Worm (Caenorhabditis elegans) whole organism, mixed stage, embryonic: ENCODE results near the gene F41G3.3.

ENCODE experiments used
- M03D4.4 ChIP-seq: sonication (generic microtip); optimal IDR thresholded peaks from 2 replicates; lab custom pipeline; 2017; ENCODE audit warnings: mild to moderate bottlenecking, missing genetic modification characterization, missing compliant biosample characterization
- ceh-39 ChIP-seq: fragments of 150-350 bp; optimal IDR thresholded peaks from 2 replicates; lab custom pipeline; 2014; ENCODE audit warnings: missing biosample characterization, missing genetic modification characterization
- ceh-43 ChIP-seq: fragments of 200-800 bp; sonication (Bioruptor generic); optimal IDR thresholded peaks from 2 replicates; lab custom pipeline; 2018; ENCODE audit warnings: mild to moderate bottlenecking, missing genetic modification characterization, moderate library complexity, missing compliant biosample characterization
- ceh-83 ChIP-seq: fragments of 200-800 bp; sonication (Bioruptor generic); optimal IDR thresholded peaks from 2 replicates; lab custom pipeline; 2018; ENCODE audit warnings: mild to moderate bottlenecking, missing genetic modification characterization, missing compliant biosample characterization
- ces-1 ChIP-seq: fragments of 150-350 bp; optimal IDR thresholded peaks from 2 replicates; lab custom pipeline; 2014; ENCODE audit warnings: missing biosample characterization, missing genetic modification reagents, missing genetic modification characterization
- cnd-1 ChIP-seq: fragments of 200-800 bp; sonication (Bioruptor generic); optimal IDR thresholded peaks from 2 replicates; lab custom pipeline; 2018; ENCODE audit warnings: mild to moderate bottlenecking, missing genetic modification characterization, missing compliant biosample characterization
- drap-1 ChIP-seq: fragments of 200-800 bp; sonication (Bioruptor generic); optimal IDR thresholded peaks from 3 replicates; lab custom pipeline; 2018; ENCODE audit warnings: mild to moderate bottlenecking, missing genetic modification characterization, missing compliant biosample characterization
- elt-1 ChIP-seq: sonication (generic microtip); optimal IDR thresholded peaks from 2 replicates; lab custom pipeline; 2017; ENCODE audit warnings: missing genetic modification characterization, mild to moderate bottlenecking, missing compliant biosample characterization, antibody characterized with exemption, moderate library complexity, borderline replicate concordance; ENCODE audit not compliant: insufficient read depth
- flh-1 ChIP-seq: fragments of 200-800 bp; sonication (Bioruptor generic); optimal IDR thresholded peaks from 2 replicates; lab custom pipeline; 2018; ENCODE audit warnings: mild to moderate bottlenecking, missing genetic modification characterization, moderate library complexity, missing compliant biosample characterization
- ham-2 ChIP-seq: fragments of 200-800 bp; sonication (Bioruptor generic); optimal IDR thresholded peaks from 2 replicates; lab custom pipeline; 2018; ENCODE audit warnings: mild to moderate bottlenecking, missing genetic modification characterization, missing compliant biosample characterization
- lin-13 ChIP-seq: fragments of 150-350 bp; optimal IDR thresholded peaks from 2 replicates; lab custom pipeline; 2014; ENCODE audit warnings: missing biosample characterization, missing genetic modification characterization
- lin-32 ChIP-seq: fragments of 200-800 bp; sonication (Bioruptor generic); optimal IDR thresholded peaks from 2 replicates; lab custom pipeline; 2018; ENCODE audit warnings: mild to moderate bottlenecking, missing genetic modification characterization, missing compliant biosample characterization
- lsy-2 ChIP-seq: fragments of 150-350 bp; optimal IDR thresholded peaks from 2 replicates; lab custom pipeline; 2014; ENCODE audit warnings: missing biosample characterization, missing genetic modification characterization
- mab-5 ChIP-seq: fragments of 150-350 bp; optimal IDR thresholded peaks from 2 replicates; lab custom pipeline; 2014; ENCODE audit warnings: missing biosample characterization, missing genetic modification characterization
- mep-1 ChIP-seq: fragments of 150-350 bp; optimal IDR thresholded peaks from 2 replicates; lab custom pipeline; 2017; ENCODE audit warnings: missing biosample characterization, missing genetic modification reagents, missing genetic modification characterization, inconsistent platforms
- mls-2 ChIP-seq: sonication (generic microtip); optimal IDR thresholded peaks from 2 replicates; lab custom pipeline; 2016; ENCODE audit warnings: mild to moderate bottlenecking, missing genetic modification characterization, moderate library complexity, missing compliant biosample characterization
- nhr-12 ChIP-seq: fragments of 150-350 bp; optimal IDR thresholded peaks from 2 replicates; lab custom pipeline; 2014; ENCODE audit warnings: missing biosample characterization, missing genetic modification characterization
- nhr-2 ChIP-seq: fragments of 150-350 bp; optimal IDR thresholded peaks from 2 replicates; lab custom pipeline; 2014; ENCODE audit warnings: missing biosample characterization, missing genetic modification characterization
- nhr-237 ChIP-seq: fragments of 150-350 bp; optimal IDR thresholded peaks from 2 replicates; lab custom pipeline; 2014; ENCODE audit warnings: missing biosample characterization, missing genetic modification characterization
- nhr-28 ChIP-seq: fragments of 150-350 bp; optimal IDR thresholded peaks from 2 replicates; lab custom pipeline; 2014; ENCODE audit warnings: missing biosample characterization, missing genetic modification characterization
- pha-4 ChIP-seq: fragments of 150-350 bp; optimal IDR thresholded peaks from 2 replicates; lab custom pipeline; 2018; ENCODE audit warnings: missing biosample characterization, missing genetic modification reagents, missing genetic modification characterization
- sem-2 ChIP-seq: fragments of 200-800 bp; sonication (Bioruptor generic); optimal IDR thresholded peaks from 2 replicates; lab custom pipeline; 2018; ENCODE audit warnings: mild to moderate bottlenecking, missing genetic modification characterization, missing compliant biosample characterization
- snpc-4 ChIP-seq: fragments of 150-350 bp; optimal IDR thresholded peaks from 2 replicates; lab custom pipeline; 2014; ENCODE audit warnings: missing biosample characterization, missing genetic modification characterization
- sptf-1 ChIP-seq: sonication (generic microtip); optimal IDR thresholded peaks from 2 replicates; lab custom pipeline; 2017; ENCODE audit warnings: mild to moderate bottlenecking, missing genetic modification characterization, moderate library complexity, missing compliant biosample characterization
- tbx-8 ChIP-seq: fragments of 200-800 bp; sonication (Bioruptor generic); optimal IDR thresholded peaks from 2 replicates; lab custom pipeline; 2018; ENCODE audit warnings: mild to moderate bottlenecking, missing genetic modification characterization, moderate library complexity, missing compliant biosample characterization
- unc-120 ChIP-seq: sonication (generic microtip); optimal IDR thresholded peaks from 2 replicates; lab custom pipeline; 2017; ENCODE audit warnings: missing genetic modification characterization, missing compliant biosample characterization; ENCODE audit not compliant: poor library complexity, severe bottlenecking
- unc-39 ChIP-seq: fragments of 150-350 bp; optimal IDR thresholded peaks from 2 replicates; lab custom pipeline; 2014; ENCODE audit warnings: missing biosample characterization, missing genetic modification characterization
- unc-62 ChIP-seq: fragments of 150-350 bp; optimal IDR thresholded peaks from 2 replicates; lab custom pipeline; 2014; ENCODE audit warnings: missing biosample characterization, missing genetic modification reagents, missing genetic modification characterization
- ztf-11 ChIP-seq: fragments of 150-350 bp; optimal IDR thresholded peaks from 2 replicates; lab custom pipeline; 2014; ENCODE audit warnings: missing biosample characterization, missing genetic modification characterization

Gene F41G3.3

DNA sequence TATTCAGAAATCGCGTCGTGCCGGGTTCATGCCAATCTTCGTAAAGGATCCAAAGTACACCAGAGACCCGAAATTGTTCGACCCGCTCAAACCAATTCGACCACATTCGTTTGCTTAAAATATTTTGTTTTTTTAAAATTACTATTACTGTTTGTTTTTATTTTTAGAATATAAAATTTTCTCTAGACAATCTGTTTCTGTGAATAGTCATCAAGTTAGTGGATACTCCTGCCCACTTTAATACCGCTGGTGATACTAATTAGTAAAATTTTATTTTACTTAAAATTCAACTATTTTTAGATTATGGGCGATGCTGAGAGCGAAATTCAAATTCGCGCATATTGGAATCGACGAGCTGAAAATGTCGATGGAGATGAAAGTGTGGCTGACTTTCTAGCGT is 19.7 kb upstream of the F41G3.3 start, which contains the start of gene T14B4.1:
Gene T14B4.1 (plus strand): TSS at position 301 of the 400 bp plus-strand sequence.
- TF ChIP-seq ces-1 (GFP tag; lab: Kevin White, UChicago), result no peak
- TF ChIP-seq lin-13 (tag; lab: Kevin White, UChicago), result no peak
- TF ChIP-seq nhr-28 (tag; lab: Kevin White, UChicago), result no peak
- no peak for TF ChIP-seq ceh-43 (GFP tag; lab: Kevin White, UChicago)
- TF ChIP-seq ceh-83 (GFP tag; lab: Kevin White, UChicago), result no peak
- TF ChIP-seq elt-1, result no peak
- TF ChIP-seq lin-32 (GFP tag; lab: Kevin White, UChicago), result no peak
- no peak for TF ChIP-seq unc-62 (GFP tag; lab: Kevin White, UChicago)
- TF ChIP-seq unc-120 (tag; lab: Kevin White, UChicago), result no peak
- TF ChIP-seq tbx-8 (GFP tag; lab: Kevin White, UChicago), result no peak
- TF ChIP-seq mls-2 (tag; lab: Kevin White, UChicago), result no peak
- TF ChIP-seq nhr-12 (tag; lab: Kevin White, UChicago), result no peak
- no peak for TF ChIP-seq sptf-1 (tag; lab: Kevin White, UChicago)

DNA sequence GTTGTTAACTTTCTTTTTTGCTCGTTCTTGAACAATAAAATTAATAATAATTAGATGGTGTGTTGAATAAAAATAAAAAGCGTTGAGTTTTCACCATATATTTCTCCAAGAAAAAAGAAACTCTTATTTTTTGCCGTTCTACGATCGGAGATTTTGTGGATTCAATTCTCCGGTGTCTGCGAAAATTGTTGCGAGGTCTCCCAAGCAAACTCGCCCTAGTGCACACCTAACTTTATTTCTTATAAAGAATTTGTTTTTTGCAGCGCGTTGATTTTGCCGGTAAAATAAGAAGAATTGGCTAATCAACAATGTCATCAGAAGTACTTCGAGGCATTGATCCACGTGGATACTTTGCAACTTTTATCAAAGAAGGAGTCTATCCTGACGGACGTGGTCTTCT is 14.9 kb upstream of the F41G3.3 start, which contains the start of gene exos-8:
Gene exos-8 (plus strand): TSS at position 264 of the 400 bp plus-strand sequence.
- peak; percentile 50 for TF ChIP-seq mls-2 (tag; lab: Kevin White, UChicago)
- peak; percentile 34 for TF ChIP-seq lin-13 (tag; lab: Kevin White, UChicago)
- TF ChIP-seq mep-1 (tag; lab: Kevin White, UChicago), result peak; percentile 67
- TF ChIP-seq lsy-2 (tag; lab: Kevin White, UChicago), result peak; percentile 67
- TF ChIP-seq sem-2 (GFP tag; lab: Kevin White, UChicago), result no peak
- TF ChIP-seq ces-1 (GFP tag; lab: Kevin White, UChicago), result peak; percentile 76
- TF ChIP-seq ceh-39, result no peak
- peak; percentile 46 for TF ChIP-seq cnd-1 (tag; lab: Kevin White, UChicago)
- TF ChIP-seq drap-1 (GFP tag; lab: Kevin White, UChicago), result peak; percentile 6
- TF ChIP-seq nhr-2 (tag; lab: Kevin White, UChicago), result no peak
- no peak for TF ChIP-seq snpc-4 (tag; lab: Kevin White, UChicago)
- peak; percentile 28 for TF ChIP-seq M03D4.4
- peak; percentile 49 for TF ChIP-seq nhr-237 (tag; lab: Kevin White, UChicago)
- TF ChIP-seq lin-32 (GFP tag; lab: Kevin White, UChicago), result peak; percentile 1
- TF ChIP-seq, all 35 proteins: peak for 10

DNA sequence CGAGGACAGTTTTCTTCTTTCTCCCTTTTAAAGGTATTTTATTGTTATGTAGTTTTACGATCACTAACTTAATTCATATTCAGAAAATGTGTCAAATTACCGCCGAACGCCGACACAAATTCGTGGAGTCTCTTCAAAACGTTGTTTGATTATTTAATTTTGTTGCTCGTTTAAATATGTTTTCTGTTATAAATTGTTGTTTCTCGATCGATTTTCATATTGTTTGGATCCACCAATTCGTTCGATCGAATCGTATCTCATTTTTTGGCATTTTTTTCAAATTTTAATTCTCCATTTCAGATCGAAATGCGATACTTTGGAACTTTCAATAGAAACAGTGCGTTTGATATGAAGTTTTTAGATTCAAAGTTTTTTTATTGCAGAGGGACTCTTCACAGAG is 13.7 kb upstream of the F41G3.3 start, which contains the start of gene F41G3.6:
Gene F41G3.6 (plus strand): TSS at position 301 of the 400 bp plus-strand sequence.
- TF ChIP-seq sptf-1 (tag; lab: Kevin White, UChicago) (no peak), lsy-2 (tag; lab: Kevin White, UChicago) (no peak), ceh-39 (no peak), drap-1 (GFP tag; lab: Kevin White, UChicago) (no peak), elt-1 (no peak), lin-32 (GFP tag; lab: Kevin White, UChicago) (no peak), flh-1 (no peak)

DNA sequence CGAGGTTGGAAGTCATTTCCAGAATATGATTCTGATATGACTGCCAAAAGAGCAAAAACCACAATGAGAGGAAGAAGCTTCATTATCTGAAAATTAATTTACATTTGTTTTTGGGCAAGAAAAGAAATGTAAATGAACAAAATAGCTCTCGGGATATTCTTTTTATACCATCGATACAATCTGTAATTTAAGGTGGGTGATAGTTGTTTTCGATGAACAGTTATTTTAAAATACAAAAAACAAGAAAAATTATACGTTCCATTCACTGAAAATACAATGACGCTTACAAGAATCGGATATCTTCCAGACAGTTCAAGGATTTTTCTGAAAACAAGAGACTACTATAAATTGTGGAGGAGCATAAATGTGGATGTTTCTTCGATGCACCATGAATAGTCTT is 11.7 kb upstream of the F41G3.3 start, which contains the start of gene ins-15:
Gene ins-15 (minus strand): TSS at position 101 of the 400 bp plus-strand sequence.
- no peak for TF ChIP-seq ces-1 (GFP tag; lab: Kevin White, UChicago)
- TF ChIP-seq ham-2, result no peak
- no peak for TF ChIP-seq ztf-11 (tag; lab: Kevin White, UChicago)
- no peak for TF ChIP-seq nhr-12 (tag; lab: Kevin White, UChicago)
- no peak for TF ChIP-seq lin-13 (tag; lab: Kevin White, UChicago)
- TF ChIP-seq flh-1, result no peak
- no peak for TF ChIP-seq nhr-237 (tag; lab: Kevin White, UChicago)

DNA sequence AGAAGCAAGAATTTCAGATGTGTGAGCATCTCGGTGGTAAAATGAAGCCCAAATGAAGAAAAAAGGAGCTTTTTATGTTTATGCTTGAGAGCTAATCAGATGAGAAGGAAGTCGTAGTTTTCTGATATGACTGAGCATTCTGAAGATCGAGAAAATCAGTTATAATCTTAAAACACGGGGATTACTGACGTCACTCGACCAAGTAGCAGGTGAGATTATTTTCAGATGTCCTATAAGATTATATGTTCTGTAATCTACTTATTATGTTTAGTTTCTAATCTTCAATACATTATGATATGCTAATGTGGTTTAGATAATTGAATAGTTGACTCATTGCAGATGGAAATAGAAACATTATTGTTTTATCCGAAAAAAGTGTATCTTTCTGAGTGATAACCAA is 10.5 kb upstream of the F41G3.3 start, which contains the start of gene ins-14:
Gene ins-14 (minus strand): TSS at position 32 of the 400 bp plus-strand sequence.
- TF ChIP-seq ham-2 (no peak), elt-1 (no peak), unc-62 (GFP tag; lab: Kevin White, UChicago) (no peak), pha-4 (no peak)

DNA sequence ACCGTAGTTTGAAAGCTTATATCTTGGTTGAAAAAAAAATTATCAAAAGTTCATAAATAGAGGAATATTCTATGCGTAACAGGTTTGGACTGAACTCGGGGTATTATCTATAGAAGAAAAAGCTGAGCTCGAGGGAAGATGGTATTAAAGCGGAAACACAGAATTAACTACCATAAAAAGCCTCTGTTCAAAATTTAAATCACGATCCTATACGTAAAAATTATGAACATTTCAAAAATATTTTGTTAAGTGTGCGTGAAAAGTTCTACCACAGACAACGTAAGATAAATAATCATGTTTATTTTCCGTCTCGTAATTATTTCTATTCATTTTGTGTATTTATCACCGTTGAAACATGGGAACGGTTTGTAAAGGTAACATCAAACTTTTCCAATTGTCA is 9.9 kb upstream of the F41G3.3 start, which contains the start of gene F41G3.5:
Gene F41G3.5 (plus strand): TSS at position 301 of the 400 bp plus-strand sequence.
- TF ChIP-seq unc-62 (GFP tag; lab: Kevin White, UChicago) (no peak), unc-39 (tag; lab: Kevin White, UChicago) (no peak), tbx-8 (GFP tag; lab: Kevin White, UChicago) (no peak), pha-4 (no peak), nhr-28 (tag; lab: Kevin White, UChicago) (no peak), ztf-11 (tag; lab: Kevin White, UChicago) (no peak), elt-1 (no peak), lin-32 (GFP tag; lab: Kevin White, UChicago) (no peak), mab-5 (tag; lab: Kevin White, UChicago) (no peak), nhr-12 (tag; lab: Kevin White, UChicago) (no peak), mep-1 (tag; lab: Kevin White, UChicago) (no peak)
